Fruit fly (Drosophila melanogaster) whole organism, embryonic: ENCODE measurements around the gene CG6878.

ENCODE experiments used
- B-H2 ChIP-seq: fragments of 200-800 bp; sonication (Bioruptor generic); optimal IDR thresholded peaks from 2 replicates; lab custom pipeline; 2018; ENCODE audit warnings: missing biosample characterization, mild to moderate bottlenecking, missing genetic modification characterization
- Blimp-1 ChIP-seq: fragments of 200-800 bp; sonication (Bioruptor generic); optimal IDR thresholded peaks from 3 replicates; lab custom pipeline; 2018; ENCODE audit warnings: missing biosample characterization, missing genetic modification characterization, mild to moderate bottlenecking, moderate library complexity, missing genetic modification reagents
- CG10209 ChIP-seq: fragments of 200-800 bp; sonication (Bioruptor generic); optimal IDR thresholded peaks from 3 replicates; lab custom pipeline; 2017; ENCODE audit warnings: missing biosample characterization, mild to moderate bottlenecking, missing genetic modification characterization, missing genetic modification reagents
- CG10321 ChIP-seq: fragments of 200-800 bp; sonication (Bioruptor generic); IDR thresholded peaks from 2 replicates; pipeline ENCODE4 v1.3.6; 2022; ENCODE audit warnings: missing biosample characterization, missing genetic modification characterization
- CG10654 ChIP-seq: fragments of 200-800 bp; sonication (Bioruptor generic); optimal IDR thresholded peaks from 2 replicates; lab custom pipeline; 2016; ENCODE audit warnings: missing biosample characterization, missing genetic modification characterization
- CG10979 ChIP-seq: fragments of 200-800 bp; sonication (Bioruptor generic); optimal IDR thresholded peaks from 2 replicates; lab custom pipeline; 2018; ENCODE audit warnings: missing biosample characterization, mild to moderate bottlenecking, missing genetic modification characterization, moderate library complexity
- CG11504 ChIP-seq: fragments of 200-800 bp; sonication (Bioruptor generic); optimal IDR thresholded peaks from 3 replicates; lab custom pipeline; 2019; ENCODE audit warnings: missing biosample characterization, mild to moderate bottlenecking, missing genetic modification characterization, moderate library complexity
- CG11560 ChIP-seq: fragments of 200-800 bp; sonication (Bioruptor generic); IDR thresholded peaks from 3 replicates; pipeline ENCODE4 v1.3.6; 2022; ENCODE audit warnings: missing biosample characterization, missing genetic modification characterization
- CG12391 ChIP-seq: fragments of 200-800 bp; sonication (Bioruptor generic); optimal IDR thresholded peaks from 3 replicates; lab custom pipeline; 2018; ENCODE audit warnings: missing biosample characterization, mild to moderate bottlenecking, missing genetic modification characterization, moderate library complexity
- CG12942 ChIP-seq: fragments of 200-800 bp; sonication (Bioruptor generic); optimal IDR thresholded peaks from 3 replicates; lab custom pipeline; 2016; ENCODE audit warnings: missing biosample characterization, missing genetic modification characterization
- CG13123 ChIP-seq: fragments of 200-800 bp; sonication (Bioruptor generic); optimal IDR thresholded peaks from 2 replicates; lab custom pipeline; 2016; ENCODE audit warnings: missing biosample characterization, missing genetic modification characterization
- CG14667 ChIP-seq: fragments of 200-800 bp; sonication (Bioruptor generic); IDR thresholded peaks from 2 replicates; pipeline ENCODE4 v1.3.6; 2022; ENCODE audit warnings: missing biosample characterization, missing genetic modification characterization
- CG14710 ChIP-seq: fragments of 200-800 bp; sonication (Bioruptor generic); optimal IDR thresholded peaks from 3 replicates; lab custom pipeline; 2019; ENCODE audit warnings: missing biosample characterization, mild to moderate bottlenecking, missing genetic modification characterization, moderate library complexity
- CG15479 ChIP-seq: fragments of 200-800 bp; sonication (Bioruptor generic); optimal IDR thresholded peaks from 3 replicates; lab custom pipeline; 2019; ENCODE audit warnings: missing biosample characterization, mild to moderate bottlenecking, missing genetic modification characterization, moderate library complexity
- CG15696 ChIP-seq: fragments of 200-800 bp; sonication (Bioruptor generic); optimal IDR thresholded peaks from 2 replicates; lab custom pipeline; 2019; ENCODE audit warnings: missing biosample characterization, mild to moderate bottlenecking, missing genetic modification characterization, moderate library complexity
- CG16815 ChIP-seq: fragments of 200-800 bp; sonication (Bioruptor generic); optimal IDR thresholded peaks from 3 replicates; lab custom pipeline; 2017; ENCODE audit warnings: missing biosample characterization, mild to moderate bottlenecking, missing genetic modification characterization
- CG17361 ChIP-seq: fragments of 200-800 bp; sonication (Bioruptor generic); IDR thresholded peaks from 3 replicates; pipeline ENCODE4 v1.3.6; 2022; ENCODE audit warnings: missing biosample characterization, missing genetic modification characterization
- CG2712 ChIP-seq: fragments of 200-800 bp; optimal IDR thresholded peaks from 3 replicates; lab custom pipeline; 2019; ENCODE audit warnings: missing biosample characterization, mild to moderate bottlenecking, missing genetic modification characterization, moderate library complexity
- CG30403 ChIP-seq: fragments of 200-800 bp; sonication (Bioruptor generic); optimal IDR thresholded peaks from 3 replicates; lab custom pipeline; 2016; ENCODE audit warnings: missing biosample characterization, missing genetic modification characterization
- CG4404 ChIP-seq: fragments of 200-800 bp; sonication (Bioruptor generic); IDR thresholded peaks from 2 replicates; pipeline ENCODE4 v1.3.6; 2022; ENCODE audit warnings: missing biosample characterization, missing genetic modification characterization
- CG4424 ChIP-seq: fragments of 200-800 bp; sonication (Bioruptor generic); optimal IDR thresholded peaks from 3 replicates; lab custom pipeline; 2016; ENCODE audit warnings: missing biosample characterization, missing genetic modification characterization
- CG4707 ChIP-seq: fragments of 200-800 bp; sonication (Bioruptor generic); optimal IDR thresholded peaks from 2 replicates; lab custom pipeline; 2018; ENCODE audit warnings: missing biosample characterization, mild to moderate bottlenecking, missing genetic modification characterization, moderate library complexity
- CG7357 ChIP-seq: fragments of 200-800 bp; sonication (Bioruptor generic); IDR thresholded peaks from 3 replicates; pipeline ENCODE4 v1.3.6; 2022; ENCODE audit warnings: missing biosample characterization, missing genetic modification characterization
- CG7556 ChIP-seq: fragments of 200-800 bp; sonication (Bioruptor generic); optimal IDR thresholded peaks from 2 replicates; lab custom pipeline; 2017; ENCODE audit warnings: missing biosample characterization, mild to moderate bottlenecking, missing genetic modification characterization
- CG7839 ChIP-seq: fragments of 200-800 bp; sonication (Bioruptor generic); optimal IDR thresholded peaks from 3 replicates; lab custom pipeline; 2018; ENCODE audit warnings: missing biosample characterization, mild to moderate bottlenecking, missing genetic modification characterization, moderate library complexity
- CkIIα-i1 ChIP-seq: fragments of 200-800 bp; sonication (Bioruptor generic); IDR thresholded peaks from 2 replicates; pipeline ENCODE4 v1.3.6; 2022; ENCODE audit warnings: missing biosample characterization, missing genetic modification characterization
- H2.0 ChIP-seq: fragments of 200-800 bp; sonication (Bioruptor generic); IDR thresholded peaks from 2 replicates; pipeline ENCODE4 v1.3.6; 2022; ENCODE audit warnings: missing biosample characterization, missing genetic modification characterization
- Lhr ChIP-seq: fragments of 200-800 bp; sonication (Bioruptor generic); optimal IDR thresholded peaks from 3 replicates; lab custom pipeline; 2017; ENCODE audit warnings: mild to moderate bottlenecking, missing biosample characterization, missing genetic modification reagents, missing genetic modification characterization
- NfI ChIP-seq: fragments of 200-800 bp; sonication (Bioruptor generic); optimal IDR thresholded peaks from 3 replicates; lab custom pipeline; 2018; ENCODE audit warnings: missing biosample characterization, mild to moderate bottlenecking, missing genetic modification characterization, moderate library complexity
- Opbp ChIP-seq: fragments of 200-800 bp; sonication (Bioruptor generic); IDR thresholded peaks from 3 replicates; pipeline ENCODE4 v1.3.6; 2022; ENCODE audit warnings: missing biosample characterization, missing genetic modification characterization; ENCODE audit not compliant: partially characterized antibody
- Pdp1 ChIP-seq, 2 experiments: fragments of 200-800 bp; sonication (Bioruptor generic); optimal IDR thresholded peaks; 3 replicates each; lab custom pipeline; 2016; ENCODE audit warnings: missing biosample characterization in 2 of 2, missing genetic modification characterization in 2 of 2, mild to moderate bottlenecking in 1 of 2, moderate library complexity in 1 of 2
- TFAM ChIP-seq: fragments of 200-800 bp; sonication (Bioruptor generic); optimal IDR thresholded peaks from 2 replicates; lab custom pipeline; 2017; ENCODE audit warnings: missing biosample characterization, missing genetic modification characterization, inconsistent platforms
- YL-1 ChIP-seq: fragments of 200-800 bp; sonication (Bioruptor generic); optimal IDR thresholded peaks from 3 replicates; lab custom pipeline; 2017; ENCODE audit warnings: missing biosample characterization, mild to moderate bottlenecking, missing genetic modification characterization
- crp ChIP-seq, 2 experiments: fragments of 200-800 bp; sonication (Bioruptor generic); optimal IDR thresholded peaks; 2 replicates in 1 of 2; 3 replicates in 1 of 2; lab custom pipeline; 2017; ENCODE audit warnings: missing biosample characterization in 2 of 2, missing genetic modification characterization in 2 of 2, mild to moderate bottlenecking in 1 of 2, moderate library complexity in 1 of 2
- dan ChIP-seq: fragments of 200-800 bp; sonication (Bioruptor generic); IDR thresholded peaks from 2 replicates; pipeline ENCODE4 v1.3.6; 2022; ENCODE audit warnings: missing biosample characterization, missing genetic modification characterization
- h ChIP-seq: fragments of >200 bp; optimal IDR thresholded peaks from 2 replicates; lab custom pipeline; 2017
- inv ChIP-seq: fragments of 200-800 bp; sonication (Bioruptor generic); IDR thresholded peaks from 2 replicates; pipeline ENCODE4 v1.3.6; 2022; ENCODE audit warnings: missing biosample characterization, missing genetic modification characterization; ENCODE audit not compliant: partially characterized antibody
- lab ChIP-seq: fragments of 200-800 bp; sonication (Bioruptor generic); optimal IDR thresholded peaks from 3 replicates; lab custom pipeline; 2017; ENCODE audit warnings: missing biosample characterization, missing genetic modification characterization, mild to moderate bottlenecking, moderate library complexity, missing genetic modification reagents
- lola ChIP-seq, 3 experiments: fragments of >200 bp in 2 of 3; fragments of 200-800 bp in 1 of 3; sonication (Bioruptor generic) in 1 of 3; optimal IDR thresholded peaks; 2 replicates each; lab custom pipeline; 2017 to 2019; ENCODE audit warnings: missing biosample characterization in 3 of 3, missing genetic modification characterization in 3 of 3, mild to moderate bottlenecking in 1 of 3, moderate library complexity in 1 of 3
- pros ChIP-seq: fragments of 200-800 bp; sonication (Bioruptor generic); optimal IDR thresholded peaks from 3 replicates; lab custom pipeline; 2019; ENCODE audit warnings: missing biosample characterization, mild to moderate bottlenecking, missing genetic modification characterization, moderate library complexity
- psq ChIP-seq: fragments of 200-800 bp; sonication (Bioruptor generic); optimal IDR thresholded peaks from 2 replicates; lab custom pipeline; 2017; ENCODE audit warnings: missing biosample characterization, missing genetic modification characterization
- so ChIP-seq: fragments of 200-800 bp; sonication (Bioruptor generic); IDR thresholded peaks from 3 replicates; pipeline ENCODE4 v1.3.6; 2022; ENCODE audit warnings: missing biosample characterization, missing genetic modification characterization

CG6878 gene

dm6 chr3L:15203097-15203496 lies 41.5 kb downstream of the CG6878 start (continued):
- TF ChIP-seq CG15696 (peak; percentile 13), B-H2 (GFP tag; lab: Kevin White, UChicago) (no peak), CG4707 (GFP tag; lab: Kevin White, UChicago) (no peak), CG10979 (tag; lab: Kevin White, UChicago) (peak; percentile 35), CG16815 (GFP tag; lab: Kevin White, UChicago) (peak; percentile 15), lab (GFP tag; lab: Kevin White, UChicago) (no peak), CG13123 (GFP tag; lab: Kevin White, UChicago) (no peak), CG11560 (tag; lab: Robert Waterston, UW) (no peak), pros (GFP tag; lab: Kevin White, UChicago) (no peak), CG4424 (peak; percentile 4), CG10321 (no peak), psq (GFP tag; lab: Kevin White, UChicago) (no peak), CG17361 (GFP tag; lab: Robert Waterston, UW) (peak; percentile 65; the same call in 2 of the 3 replicates), lola (GFP tag; optimal IDR thresholded peaks at IDR 0.05; lab: Kevin White, UChicago) (peak in 1 of 3 experiments; percentile 68), CG14667 (no peak), CG10209 (GFP tag; lab: Kevin White, UChicago) (peak; percentile 14), YL-1 (no peak), NfI (GFP tag; lab: Kevin White, UChicago) (no peak), CG12942 (GFP tag; lab: Kevin White, UChicago) (no peak), CG10654 (no peak), CG11504 (tag; lab: Kevin White, UChicago) (peak; percentile 19), CkIIα-i1 (GFP tag; lab: Robert Waterston, UW) (no peak), dan (GFP tag; lab: Robert Waterston, UW) (no peak), Lhr (no peak), TFAM (GFP tag; lab: Kevin White, UChicago) (no peak), H2.0 (GFP tag; lab: Robert Waterston, UW) (no peak), Blimp-1 (GFP tag; lab: Kevin White, UChicago) (peak; percentile 7), h (lab: Kevin White, UChicago) (no peak), Opbp (GFP tag; lab: Robert Waterston, UW) (no peak), crp (GFP tag; optimal IDR thresholded peaks at IDR 0.05; lab: Kevin White, UChicago) (no peak), CG12391 (tag; lab: Kevin White, UChicago) (peak; percentile 55), CG2712 (peak; percentile 61), CG7556 (GFP tag; lab: Kevin White, UChicago) (peak; percentile 16), CG30403 (GFP tag; lab: Kevin White, UChicago) (peak; percentile 21), so (GFP tag; lab: Robert Waterston, UW) (no peak), Pdp1 (GFP tag; optimal IDR thresholded peaks at IDR 0.05; lab: Kevin White, UChicago) (peak in 1 of 2 experiments; percentile 78), CG7839 (peak; percentile 8), CG7357 (GFP tag; lab: Robert Waterston, UW) (no peak), inv (GFP tag; lab: Robert Waterston, UW) (no peak), CG14710 (peak; percentile 45), CG15479 (GFP tag; lab: Kevin White, UChicago) (no peak), CG4404 (GFP tag; lab: Robert Waterston, UW) (no peak)
